Worm (Caenorhabditis elegans) whole organism, L3 larva: ENCODE data around the gene W03A5.6.

Source experiments
- fos-1 ChIP-seq: fragments of 150-350 bp; optimal IDR thresholded peaks from 2 replicates; lab custom pipeline; 2014; ENCODE audit warnings: missing biosample characterization, missing genetic modification characterization
- nhr-237 ChIP-seq: fragments of 150-350 bp; optimal IDR thresholded peaks from 2 replicates; lab custom pipeline; 2014; ENCODE audit warnings: missing biosample characterization, missing genetic modification characterization
- nhr-43 ChIP-seq: sonication (generic microtip); optimal IDR thresholded peaks from 2 replicates; lab custom pipeline; 2016; ENCODE audit warnings: mild to moderate bottlenecking, missing genetic modification characterization, missing compliant biosample characterization; ENCODE audit not compliant: poor library complexity, severe bottlenecking
- unc-62 ChIP-seq: fragments of 150-350 bp; sonication (generic microtip); optimal IDR thresholded peaks from 4 replicates; lab custom pipeline; 2014; ENCODE audit warnings: missing biosample characterization, missing genetic modification reagents, missing genetic modification characterization

ce11 chrIII:5423665-5424133, 16.7 kb downstream of the W03A5.6 start, which contains the start of gene dnj-24:
- no peak for TF ChIP-seq nhr-237 (tag; lab: Kevin White, UChicago)
- no peak for TF ChIP-seq unc-62 (GFP tag; lab: Kevin White, UChicago)
- peak; percentile 35 for TF ChIP-seq nhr-43 (tag; lab: Kevin White, UChicago)
- no peak for TF ChIP-seq fos-1 (tag; lab: Kevin White, UChicago)
